Worm (Caenorhabditis elegans) whole organism, L3 larva: ENCODE results near the gene F19G12.1.

Source experiments
- R02D3.7 ChIP-seq: fragments of 150-350 bp; optimal IDR thresholded peaks from 2 replicates; lab custom pipeline; 2014; ENCODE audit warnings: missing biosample characterization, missing genetic modification characterization
- ZK546.5 ChIP-seq: sonication (generic microtip); optimal IDR thresholded peaks from 2 replicates; lab custom pipeline; 2017; ENCODE audit warnings: missing biosample characterization, missing genetic modification characterization
- aly-2 ChIP-seq: fragments of 150-350 bp; optimal IDR thresholded peaks from 2 replicates; lab custom pipeline; 2014; ENCODE audit warnings: missing biosample characterization, missing genetic modification characterization
- ama-1 ChIP-seq: fragments of 150-350 bp; optimal IDR thresholded peaks from 2 replicates; lab custom pipeline; 2018
- ceh-16 ChIP-seq: sonication (generic microtip); optimal IDR thresholded peaks from 2 replicates; lab custom pipeline; 2017; ENCODE audit warnings: missing biosample characterization, missing genetic modification characterization
- ceh-28 ChIP-seq: fragments of 150-350 bp; optimal IDR thresholded peaks from 2 replicates; lab custom pipeline; 2014; ENCODE audit warnings: missing biosample characterization, missing genetic modification reagents, missing genetic modification characterization
- ceh-82 ChIP-seq: fragments of 150-350 bp; optimal IDR thresholded peaks from 2 replicates; lab custom pipeline; 2014; ENCODE audit warnings: missing biosample characterization, missing genetic modification characterization
- ceh-9 ChIP-seq: sonication (generic microtip); optimal IDR thresholded peaks from 2 replicates; lab custom pipeline; 2018; ENCODE audit warnings: missing biosample characterization, missing genetic modification characterization
- daf-12 ChIP-seq: fragments of 150-350 bp; optimal IDR thresholded peaks from 2 replicates; lab custom pipeline; 2014; ENCODE audit warnings: missing biosample characterization, missing genetic modification reagents, missing genetic modification characterization
- egl-27 ChIP-seq: sonication (generic microtip); optimal IDR thresholded peaks from 4 replicates; lab custom pipeline; 2017; ENCODE audit warnings: missing biosample characterization, missing genetic modification reagents, missing genetic modification characterization
- egl-5 ChIP-seq: fragments of 150-350 bp; optimal IDR thresholded peaks from 2 replicates; lab custom pipeline; 2017; ENCODE audit warnings: missing biosample characterization, missing genetic modification reagents, missing genetic modification characterization, inconsistent platforms
- elt-1 ChIP-seq: fragments of 150-350 bp; optimal IDR thresholded peaks from 2 replicates; lab custom pipeline; 2014; ENCODE audit warnings: missing biosample characterization, missing genetic modification characterization
- elt-2 ChIP-seq: sonication (generic microtip); optimal IDR thresholded peaks from 2 replicates; lab custom pipeline; 2016; ENCODE audit warnings: missing genetic modification reagents, mild to moderate bottlenecking, missing genetic modification characterization, missing compliant biosample characterization
- elt-3 ChIP-seq, 3 experiments: fragments of 150-350 bp in 1 of 3; sonication (generic microtip) in 2 of 3; optimal IDR thresholded peaks; 2 replicates in 2 of 3; 4 replicates in 1 of 3; lab custom pipeline; 2014 to 2017; ENCODE audit warnings: missing biosample characterization in 3 of 3, missing genetic modification characterization in 3 of 3
- eor-1 ChIP-seq, 2 experiments: fragments of 150-350 bp; optimal IDR thresholded peaks; 2 replicates each; lab custom pipeline; 2014 to 2018; ENCODE audit warnings: missing biosample characterization in 2 of 2, missing genetic modification characterization in 2 of 2
- fkh-10 ChIP-seq: sonication (generic microtip); optimal IDR thresholded peaks from 2 replicates; lab custom pipeline; 2017; ENCODE audit warnings: missing biosample characterization, missing genetic modification reagents, missing genetic modification characterization
- fkh-2 ChIP-seq: fragments of 150-350 bp; optimal IDR thresholded peaks from 2 replicates; lab custom pipeline; 2014; ENCODE audit warnings: missing biosample characterization, missing genetic modification reagents, missing genetic modification characterization
- fos-1 ChIP-seq: fragments of 150-350 bp; optimal IDR thresholded peaks from 2 replicates; lab custom pipeline; 2014; ENCODE audit warnings: missing biosample characterization, missing genetic modification characterization
- hmg-11 ChIP-seq: sonication (generic microtip); optimal IDR thresholded peaks from 2 replicates; lab custom pipeline; 2016; ENCODE audit warnings: missing genetic modification characterization, missing compliant biosample characterization
- jun-1 ChIP-seq: fragments of 150-350 bp; optimal IDR thresholded peaks from 2 replicates; lab custom pipeline; 2014; ENCODE audit warnings: missing biosample characterization, missing genetic modification reagents, missing genetic modification characterization
- lin-15B ChIP-seq: fragments of 150-350 bp; optimal IDR thresholded peaks from 2 replicates; lab custom pipeline; 2014; ENCODE audit warnings: missing biosample characterization, missing genetic modification characterization
- lin-39 ChIP-seq: fragments of 150-350 bp; optimal IDR thresholded peaks from 2 replicates; lab custom pipeline; 2018; ENCODE audit warnings: missing biosample characterization, missing genetic modification reagents, missing genetic modification characterization
- lsy-12 ChIP-seq: sonication (generic microtip); optimal IDR thresholded peaks from 2 replicates; lab custom pipeline; 2016; ENCODE audit warnings: mild to moderate bottlenecking, missing genetic modification characterization, missing compliant biosample characterization
- mdl-1 ChIP-seq: fragments of 150-350 bp; optimal IDR thresholded peaks from 2 replicates; lab custom pipeline; 2014; ENCODE audit warnings: missing biosample characterization, missing genetic modification characterization
- mml-1 ChIP-seq: fragments of 150-350 bp; sonication (generic microtip); optimal IDR thresholded peaks from 3 replicates; lab custom pipeline; 2014; ENCODE audit warnings: missing biosample characterization, missing genetic modification characterization
- nfya-1 ChIP-seq: sonication (generic microtip); optimal IDR thresholded peaks from 2 replicates; lab custom pipeline; 2017; ENCODE audit warnings: missing genetic modification characterization, mild to moderate bottlenecking, missing compliant biosample characterization, antibody characterized with exemption, moderate library complexity; ENCODE audit not compliant: insufficient read depth
- nhr-11 ChIP-seq: fragments of 150-350 bp; optimal IDR thresholded peaks from 2 replicates; lab custom pipeline; 2014; ENCODE audit warnings: missing biosample characterization, missing genetic modification characterization
- nhr-12 ChIP-seq: fragments of 150-350 bp; optimal IDR thresholded peaks from 2 replicates; lab custom pipeline; 2014; ENCODE audit warnings: missing biosample characterization, missing genetic modification characterization
- nhr-23 ChIP-seq: fragments of 150-350 bp; optimal IDR thresholded peaks from 2 replicates; lab custom pipeline; 2014; ENCODE audit warnings: missing biosample characterization, missing genetic modification reagents, missing genetic modification characterization
- nhr-25 ChIP-seq: sonication (generic microtip); optimal IDR thresholded peaks from 2 replicates; lab custom pipeline; 2017; ENCODE audit warnings: missing biosample characterization, missing genetic modification characterization
- nhr-28 ChIP-seq: fragments of 150-350 bp; optimal IDR thresholded peaks from 2 replicates; lab custom pipeline; 2014; ENCODE audit warnings: missing biosample characterization, missing genetic modification characterization
- nhr-43 ChIP-seq: sonication (generic microtip); optimal IDR thresholded peaks from 2 replicates; lab custom pipeline; 2016; ENCODE audit warnings: mild to moderate bottlenecking, missing genetic modification characterization, missing compliant biosample characterization; ENCODE audit not compliant: poor library complexity, severe bottlenecking
- nhr-67 ChIP-seq: fragments of 150-350 bp; optimal IDR thresholded peaks from 2 replicates; lab custom pipeline; 2014; ENCODE audit warnings: missing biosample characterization, missing genetic modification characterization
- nhr-76 ChIP-seq: fragments of 150-350 bp; sonication (generic microtip); optimal IDR thresholded peaks from 5 replicates; lab custom pipeline; 2014; ENCODE audit warnings: missing biosample characterization, missing genetic modification characterization
- pha-4 ChIP-seq: fragments of 150-350 bp; optimal IDR thresholded peaks from 2 replicates; lab custom pipeline; 2014; ENCODE audit warnings: missing biosample characterization, missing genetic modification reagents, missing genetic modification characterization
- pqm-1 ChIP-seq: fragments of 150-350 bp; optimal IDR thresholded peaks from 2 replicates; lab custom pipeline; 2017; ENCODE audit warnings: missing biosample characterization, missing genetic modification characterization, inconsistent platforms
- sea-2 ChIP-seq: fragments of 150-350 bp; sonication (generic microtip); optimal IDR thresholded peaks from 4 replicates; lab custom pipeline; 2014; ENCODE audit warnings: missing biosample characterization, missing genetic modification reagents, missing genetic modification characterization
- skn-1 ChIP-seq: fragments of 150-350 bp; optimal IDR thresholded peaks from 2 replicates; lab custom pipeline; 2014; ENCODE audit warnings: missing biosample characterization, missing genetic modification characterization
- snpc-4 ChIP-seq: fragments of 150-350 bp; optimal IDR thresholded peaks from 2 replicates; lab custom pipeline; 2014; ENCODE audit warnings: missing biosample characterization, missing genetic modification characterization
- tbx-2 ChIP-seq: sonication (generic microtip); optimal IDR thresholded peaks from 2 replicates; lab custom pipeline; 2016; ENCODE audit warnings: mild to moderate bottlenecking, missing genetic modification characterization, missing compliant biosample characterization
- unc-39 ChIP-seq: sonication (generic microtip); optimal IDR thresholded peaks from 4 replicates; lab custom pipeline; 2017; ENCODE audit warnings: missing biosample characterization, missing genetic modification characterization
- unc-62 ChIP-seq: fragments of 150-350 bp; sonication (generic microtip); optimal IDR thresholded peaks from 4 replicates; lab custom pipeline; 2014; ENCODE audit warnings: missing biosample characterization, missing genetic modification reagents, missing genetic modification characterization
- zag-1 ChIP-seq: fragments of 150-350 bp; optimal IDR thresholded peaks from 2 replicates; lab custom pipeline; 2014; ENCODE audit warnings: missing biosample characterization, missing genetic modification characterization
- ztf-11 ChIP-seq: fragments of 150-350 bp; optimal IDR thresholded peaks from 2 replicates; lab custom pipeline; 2014; ENCODE audit warnings: missing biosample characterization, missing genetic modification characterization

F19G12.1 gene

DNA sequence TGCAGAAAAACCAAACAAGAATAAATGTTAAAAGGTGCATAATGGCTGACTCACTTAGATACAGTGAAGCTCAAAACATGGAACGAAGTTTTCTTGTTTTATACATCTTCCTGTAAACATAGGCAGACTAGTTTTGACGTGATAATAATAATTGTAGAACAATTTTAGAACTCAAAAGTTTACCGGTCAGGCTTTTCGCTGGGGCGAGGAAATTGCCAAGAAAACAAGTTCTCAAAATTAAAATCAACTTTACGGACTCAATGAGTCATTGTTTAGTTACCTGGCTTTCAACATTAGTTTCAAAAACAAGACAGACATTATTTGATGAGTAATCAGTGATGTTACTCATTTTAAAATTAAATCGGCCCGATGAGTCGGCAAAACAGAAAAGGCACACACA, 42.1 kb downstream of the F19G12.1 start, which contains the start of gene D1005.5:
Gene D1005.5 (minus strand): TSS at position 101 of the 400 bp plus-strand sequence.
- no peak for TF ChIP-seq unc-39 (tag; lab: Kevin White, UChicago)
- no peak for TF ChIP-seq nhr-11
- no peak for TF ChIP-seq egl-5 (tag; lab: Kevin White, UChicago)
- TF ChIP-seq ztf-11 (tag; lab: Kevin White, UChicago): no peak
- TF ChIP-seq jun-1 (tag; lab: Kevin White, UChicago): no peak
- no peak for TF ChIP-seq unc-62 (GFP tag; lab: Kevin White, UChicago)
- TF ChIP-seq sea-2: no peak
- TF ChIP-seq nhr-23: no peak
- TF ChIP-seq pha-4 (tag; lab: Kevin White, UChicago): no peak
- no peak for TF ChIP-seq nhr-67 (tag; lab: Kevin White, UChicago)
- no peak for TF ChIP-seq nhr-28
- no peak for TF ChIP-seq ceh-16 (tag; lab: Kevin White, UChicago)
- no peak for TF ChIP-seq lsy-12 (tag; lab: Kevin White, UChicago)
- TF ChIP-seq, all 47 proteins: peak for 0

DNA sequence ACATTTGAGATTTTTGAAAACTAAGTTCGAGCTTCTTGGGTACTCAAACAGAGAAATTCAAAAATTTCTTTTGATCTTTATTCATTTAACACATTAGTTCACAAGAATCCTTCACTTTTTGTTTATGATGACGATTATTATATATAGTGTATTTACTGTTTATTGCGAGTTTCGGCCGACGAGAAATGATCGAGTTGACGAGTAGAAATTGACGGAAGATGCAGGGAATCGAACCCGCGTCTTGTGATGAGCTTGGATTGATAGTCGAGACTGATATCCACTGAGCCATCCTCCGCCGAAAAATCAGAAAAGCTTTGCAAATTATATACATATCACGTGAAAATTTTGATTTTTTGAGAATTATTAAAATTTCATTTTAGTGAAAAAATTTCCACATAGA, 43.0 kb downstream of the F19G12.1 start:
- TF ChIP-seq nhr-25 (tag; lab: Kevin White, UChicago): no peak

DNA sequence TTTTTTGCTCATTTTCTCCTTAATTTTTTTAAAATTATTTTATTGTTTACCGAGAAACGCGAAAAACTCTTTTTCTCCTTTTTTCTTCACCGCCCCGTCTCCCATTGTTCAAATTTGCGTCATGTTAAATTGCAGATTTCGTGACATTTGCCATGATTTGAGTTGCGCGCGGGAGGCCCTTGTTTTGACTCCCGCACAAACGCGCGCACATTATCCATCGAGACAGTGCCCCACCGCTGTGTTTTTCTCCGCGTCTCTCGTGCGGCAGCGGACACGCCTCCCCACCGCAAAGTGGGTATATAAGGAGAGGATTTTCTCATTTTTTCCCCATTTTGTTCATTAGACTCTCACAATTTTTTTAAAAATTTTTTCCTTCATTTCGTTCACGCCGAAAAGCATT, 45.2 kb downstream of the F19G12.1 start:
- TF ChIP-seq mml-1 (tag; lab: Kevin White, UChicago) (no peak), fos-1 (tag; lab: Kevin White, UChicago) (no peak)
- TF ChIP-seq, all 47 proteins: peak for 0

DNA sequence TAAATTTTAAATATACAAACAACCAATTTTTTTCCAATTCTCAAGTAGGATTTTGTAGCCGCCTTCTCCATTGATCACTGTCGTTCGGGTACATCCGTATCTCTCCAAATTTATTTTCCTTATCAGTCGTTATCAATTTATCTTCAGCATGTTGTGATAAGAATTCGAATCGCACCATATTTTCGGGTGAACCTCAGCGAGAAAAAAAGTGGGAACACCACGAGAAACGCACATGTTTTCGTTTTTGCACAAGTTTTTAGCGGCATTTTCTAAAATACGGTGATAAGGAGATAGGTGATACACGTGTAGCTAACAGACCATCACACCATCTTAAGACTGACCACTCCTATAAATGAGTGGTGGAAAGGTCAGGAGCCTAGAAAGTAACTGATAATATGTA, 47.1 kb downstream of the F19G12.1 start:
- TF ChIP-seq elt-3 (tag; optimal IDR thresholded peaks at IDR 0.05; lab: Kevin White, UChicago): peak; percentile 80 to 97 (median 91)
- TF ChIP-seq unc-62 (GFP tag; lab: Kevin White, UChicago): no peak
- TF ChIP-seq R02D3.7 (tag; lab: Kevin White, UChicago): peak; percentile 31
- no peak for TF ChIP-seq ceh-82 (tag; lab: Kevin White, UChicago)
- TF ChIP-seq ceh-28 (tag; lab: Kevin White, UChicago): peak; percentile 7
- TF ChIP-seq egl-5 (tag; lab: Kevin White, UChicago): no peak
- no peak for TF ChIP-seq lin-15B (tag; lab: Kevin White, UChicago)
- TF ChIP-seq ZK546.5: no peak
- TF ChIP-seq fkh-2 (tag; lab: Kevin White, UChicago): no peak
- TF ChIP-seq jun-1 (tag; lab: Kevin White, UChicago): peak; percentile 74
- TF ChIP-seq nfya-1 (tag; lab: Kevin White, UChicago): peak; percentile 10
- no peak for TF ChIP-seq snpc-4 (tag; lab: Kevin White, UChicago)
- TF ChIP-seq nhr-76 (tag; lab: Kevin White, UChicago): no peak
- no peak for TF ChIP-seq elt-1
- peak; percentile 7 for TF ChIP-seq mdl-1
- peak; percentile 65 for TF ChIP-seq nhr-43 (tag; lab: Kevin White, UChicago)
- TF ChIP-seq lin-39 (tag; lab: Kevin White, UChicago): no peak
- TF ChIP-seq fkh-10 (GFP tag; lab: Kevin White, UChicago): no peak
- TF ChIP-seq eor-1 (tag; optimal IDR thresholded peaks at IDR 0.05; lab: Kevin White, UChicago): no peak
- TF ChIP-seq tbx-2 (tag; lab: Kevin White, UChicago): no peak
- TF ChIP-seq hmg-11 (tag; lab: Kevin White, UChicago): no peak
- TF ChIP-seq egl-27 (tag; lab: Kevin White, UChicago): peak; percentile 26
- TF ChIP-seq pqm-1 (tag; lab: Kevin White, UChicago): peak; percentile 92
- TF ChIP-seq zag-1: no peak
- TF ChIP-seq nhr-67 (tag; lab: Kevin White, UChicago): no peak
- no peak for TF ChIP-seq daf-12 (tag; lab: Kevin White, UChicago)
- peak; percentile 58 for TF ChIP-seq nhr-23
- peak; percentile 96 for TF ChIP-seq elt-2 (tag; lab: Kevin White, UChicago)
- TF ChIP-seq ama-1: no peak
- no peak for TF ChIP-seq aly-2 (tag; lab: Kevin White, UChicago)
- TF ChIP-seq nhr-12 (tag; lab: Kevin White, UChicago): no peak
- no peak for TF ChIP-seq ceh-9 (tag; lab: Kevin White, UChicago)
- no peak for TF ChIP-seq skn-1
